Worm (Caenorhabditis elegans): ENCODE results near the gene nrsn-1.

Gene nrsn-1

DNA sequence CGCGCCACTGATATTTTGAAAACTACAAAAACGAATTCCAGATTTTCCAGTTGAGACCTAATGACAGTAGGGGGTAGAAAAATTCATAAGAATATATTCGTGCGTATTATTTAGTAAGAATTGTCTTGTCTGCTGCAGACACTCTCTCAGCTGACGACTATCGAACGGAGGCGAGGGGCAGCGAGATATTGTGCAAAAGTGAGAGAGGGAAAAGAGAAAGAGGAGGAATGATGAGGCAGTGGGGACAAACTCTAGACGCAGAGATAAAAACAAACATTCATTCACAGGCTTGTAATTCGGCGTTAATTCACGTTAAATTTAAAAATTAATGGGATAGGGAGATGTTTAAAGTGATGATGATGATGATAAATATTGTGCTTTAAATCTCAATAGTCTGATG is 41.1 kb upstream of the nrsn-1 start, which contains the start of gene gid-7:
Gene gid-7, minus strand, starts transcription at position 188 of the 400 bp plus-strand sequence.
- TF ChIP-seq nhr-237 (tag; optimal IDR thresholded peaks at IDR 0.05) (no peak), R02D3.7 (tag; optimal IDR thresholded peaks at IDR 0.05) (peak; percentile 68), unc-39 (tag; optimal IDR thresholded peaks at IDR 0.05) (no peak), jun-1 (tag; optimal IDR thresholded peaks at IDR 0.05) (no peak), nhr-43 (tag; optimal IDR thresholded peaks at IDR 0.05; ENCODE audit: poor library complexity, severe bottlenecking) (no peak), hmg-11 (tag; optimal IDR thresholded peaks at IDR 0.05) (peak; percentile 64), nhr-67 (tag; optimal IDR thresholded peaks at IDR 0.05) (no peak), egl-5 (tag; optimal IDR thresholded peaks at IDR 0.05) (no peak), ama-1 (optimal IDR thresholded peaks at IDR 0.05) (no peak), aly-2 (tag; optimal IDR thresholded peaks at IDR 0.05) (no peak), fkh-2 (tag; optimal IDR thresholded peaks at IDR 0.05) (no peak), ceh-28 (tag; optimal IDR thresholded peaks at IDR 0.05) (peak; percentile 3), lsy-12 (tag; optimal IDR thresholded peaks at IDR 0.05) (no peak), fkh-10 (GFP tag; optimal IDR thresholded peaks at IDR 0.05) (no peak), nfya-1 (tag; optimal IDR thresholded peaks at IDR 0.05; ENCODE audit: insufficient read depth) (peak; percentile 57), elt-2 (tag; optimal IDR thresholded peaks at IDR 0.05) (peak; percentile 26), elt-3 (tag; optimal IDR thresholded peaks at IDR 0.05) (no peak), zag-1 (tag; optimal IDR thresholded peaks at IDR 0.05) (no peak), nhr-28 (tag; optimal IDR thresholded peaks at IDR 0.05) (no peak), snpc-4 (tag; optimal IDR thresholded peaks at IDR 0.05) (peak; percentile 71), ztf-4 (tag; optimal IDR thresholded peaks at IDR 0.05) (no peak), nhr-11 (tag; optimal IDR thresholded peaks at IDR 0.05) (no peak), skn-1 (tag; optimal IDR thresholded peaks at IDR 0.05) (peak; percentile 7), pha-4 (tag; optimal IDR thresholded peaks at IDR 0.05) (peak; percentile 50)

ce11 chrV:3750328-3750727 is 34.6 kb upstream of the nrsn-1 start:
- TF ChIP-seq fkh-10 (GFP tag; optimal IDR thresholded peaks at IDR 0.05) = no peak
- TF ChIP-seq eor-1 (tag; optimal IDR thresholded peaks at IDR 0.05) = no peak
- TF ChIP-seq nhr-23 (tag; optimal IDR thresholded peaks at IDR 0.05) = no peak
- no peak for TF ChIP-seq ztf-11 (tag; optimal IDR thresholded peaks at IDR 0.05)
- TF ChIP-seq ceh-28 (tag; optimal IDR thresholded peaks at IDR 0.05) = no peak
- TF ChIP-seq daf-12 (tag; optimal IDR thresholded peaks at IDR 0.05) = no peak
- TF ChIP-seq fkh-2 (tag; optimal IDR thresholded peaks at IDR 0.05) = no peak
- no peak for TF ChIP-seq elt-1 (tag; optimal IDR thresholded peaks at IDR 0.05)
- TF ChIP-seq nhr-76 (tag; optimal IDR thresholded peaks at IDR 0.05) = no peak

- no peak for TF ChIP-seq aly-2 (tag; optimal IDR thresholded peaks at IDR 0.05)
- TF ChIP-seq egl-27 (tag; optimal IDR thresholded peaks at IDR 0.05) = no peak
- no peak for TF ChIP-seq nhr-28 (tag; optimal IDR thresholded peaks at IDR 0.05)
- peak; percentile 43 for TF ChIP-seq ceh-28 (tag; optimal IDR thresholded peaks at IDR 0.05)
- peak; percentile 62 for TF ChIP-seq nfya-1 (tag; optimal IDR thresholded peaks at IDR 0.05; ENCODE audit: insufficient read depth)
- TF ChIP-seq fkh-2 (tag; optimal IDR thresholded peaks at IDR 0.05) = no peak
- TF ChIP-seq pha-4 (tag; optimal IDR thresholded peaks at IDR 0.05) = peak; percentile 75
- TF ChIP-seq nhr-11 (tag; optimal IDR thresholded peaks at IDR 0.05) = no peak
- TF ChIP-seq skn-1 (tag; optimal IDR thresholded peaks at IDR 0.05) = peak; percentile 18
- no peak for TF ChIP-seq nhr-43 (tag; optimal IDR thresholded peaks at IDR 0.05; ENCODE audit: poor library complexity, severe bottlenecking)
- TF ChIP-seq lin-15B (tag; optimal IDR thresholded peaks at IDR 0.05) = peak; percentile 53
- no peak for TF ChIP-seq ceh-82 (tag; optimal IDR thresholded peaks at IDR 0.05)
- no peak for TF ChIP-seq nhr-237 (tag; optimal IDR thresholded peaks at IDR 0.05)
- TF ChIP-seq elt-1 (tag; optimal IDR thresholded peaks at IDR 0.05) = no peak
- peak; percentile 96 for TF ChIP-seq R02D3.7 (tag; optimal IDR thresholded peaks at IDR 0.05)
- TF ChIP-seq tbx-2 (tag; optimal IDR thresholded peaks at IDR 0.05) = no peak
- TF ChIP-seq fos-1 (tag; optimal IDR thresholded peaks at IDR 0.05) = no peak
- no peak for TF ChIP-seq nhr-12 (tag; optimal IDR thresholded peaks at IDR 0.05)
- no peak for TF ChIP-seq lsy-12 (tag; optimal IDR thresholded peaks at IDR 0.05)
- TF ChIP-seq nhr-23 (tag; optimal IDR thresholded peaks at IDR 0.05) = peak; percentile 49
- TF ChIP-seq eor-1 (tag; optimal IDR thresholded peaks at IDR 0.05) = no peak
- peak; percentile 6 for TF ChIP-seq jun-1 (tag; optimal IDR thresholded peaks at IDR 0.05)
- TF ChIP-seq egl-5 (tag; optimal IDR thresholded peaks at IDR 0.05) = no peak
- no peak for TF ChIP-seq pqm-1 (tag; optimal IDR thresholded peaks at IDR 0.05)
- TF ChIP-seq snpc-4 (tag; optimal IDR thresholded peaks at IDR 0.05) = peak; percentile 33
These were observed 27.4 kb upstream of the nrsn-1 start, which contains the start of gene mtm-9 for ce11 chrV:3743172-3743626. Gene mtm-9, plus strand, starts transcription at chrV:3743576.
